Worm (Caenorhabditis elegans) whole organism, L1 larva: ENCODE data around the gene C17C3.9.

ENCODE experiments used
- C04F5.9 ChIP-seq: sonication (generic microtip); optimal IDR thresholded peaks from 2 replicates; lab custom pipeline; 2016; ENCODE audit warnings: missing genetic modification characterization, missing compliant biosample characterization
- Y116A8C.19 ChIP-seq: sonication (generic microtip); optimal IDR thresholded peaks from 2 replicates; lab custom pipeline; 2016; ENCODE audit warnings: missing compliant biosample characterization, missing genetic modification characterization, borderline replicate concordance
- aha-1 ChIP-seq: fragments of 150-350 bp; optimal IDR thresholded peaks from 2 replicates; lab custom pipeline; 2014; ENCODE audit warnings: missing biosample characterization, missing genetic modification characterization
- aly-2 ChIP-seq: fragments of 150-350 bp; optimal IDR thresholded peaks from 2 replicates; lab custom pipeline; 2014; ENCODE audit warnings: missing biosample characterization, missing genetic modification characterization
- blmp-1 ChIP-seq: fragments of 150-350 bp; optimal IDR thresholded peaks from 2 replicates; lab custom pipeline; 2014; ENCODE audit warnings: missing biosample characterization, missing genetic modification characterization
- ceh-63 ChIP-seq: fragments of 200-800 bp; sonication (Bioruptor generic); optimal IDR thresholded peaks from 2 replicates; lab custom pipeline; 2018; ENCODE audit warnings: mild to moderate bottlenecking, missing genetic modification characterization, missing compliant biosample characterization
- ces-1 ChIP-seq: fragments of 150-350 bp; optimal IDR thresholded peaks from 2 replicates; lab custom pipeline; 2014; ENCODE audit warnings: missing biosample characterization, missing genetic modification reagents, missing genetic modification characterization
- dpl-1 ChIP-seq, 3 experiments: fragments of 150-350 bp in 2 of 3; sonication (generic microtip) in 1 of 3; optimal IDR thresholded peaks; 2 replicates each; lab custom pipeline; 2014 to 2017; ENCODE audit warnings: missing biosample characterization in 3 of 3, missing genetic modification characterization in 3 of 3, missing genetic modification reagents in 3 of 3
- efl-1 ChIP-seq, 4 experiments: fragments of 150-350 bp; optimal IDR thresholded peaks in 3 of 4; peaks in 1 of 4; 1 replicate in 1 of 4; 2 replicates in 3 of 4; lab custom pipeline; 2014; ENCODE audit warnings: missing biosample characterization in 2 of 4, missing genetic modification characterization in 2 of 4, missing genetic modification reagents in 2 of 4
- elt-3 ChIP-seq, 6 experiments: fragments of 150-350 bp in 1 of 6; sonication (generic microtip); optimal IDR thresholded peaks; 2 replicates each; lab custom pipeline; 2017 to 2018; ENCODE audit warnings: missing biosample characterization in 6 of 6, missing genetic modification characterization in 6 of 6, inconsistent platforms in 1 of 6
- fos-1 ChIP-seq: fragments of 150-350 bp; optimal IDR thresholded peaks from 2 replicates; lab custom pipeline; 2014; ENCODE audit warnings: missing biosample characterization, missing genetic modification characterization
- hlh-17 ChIP-seq: fragments of 200-800 bp; sonication (Bioruptor generic); optimal IDR thresholded peaks from 2 replicates; lab custom pipeline; 2018; ENCODE audit warnings: missing genetic modification characterization, mild to moderate bottlenecking, missing compliant biosample characterization, moderate library complexity, borderline replicate concordance
- irx-1 ChIP-seq: sonication (generic microtip); optimal IDR thresholded peaks from 2 replicates; lab custom pipeline; 2016; ENCODE audit warnings: missing genetic modification characterization, missing compliant biosample characterization
- jun-1 ChIP-seq: fragments of 150-350 bp; optimal IDR thresholded peaks from 2 replicates; lab custom pipeline; 2014; ENCODE audit warnings: missing biosample characterization, missing genetic modification reagents, missing genetic modification characterization
- lin-14 ChIP-seq: fragments of 200-800 bp; sonication (Bioruptor generic); optimal IDR thresholded peaks from 2 replicates; lab custom pipeline; 2018; ENCODE audit warnings: mild to moderate bottlenecking, missing genetic modification characterization, moderate library complexity, missing compliant biosample characterization
- lin-39 ChIP-seq: fragments of 150-350 bp; optimal IDR thresholded peaks from 2 replicates; lab custom pipeline; 2014; ENCODE audit warnings: missing biosample characterization, missing genetic modification reagents, missing genetic modification characterization
- lir-3 ChIP-seq: sonication (generic microtip); optimal IDR thresholded peaks from 2 replicates; lab custom pipeline; 2016; ENCODE audit warnings: mild to moderate bottlenecking, missing genetic modification characterization, moderate library complexity, missing compliant biosample characterization; ENCODE audit not compliant: poor library complexity
- mdl-1 ChIP-seq, 2 experiments: fragments of 150-350 bp; optimal IDR thresholded peaks; 2 replicates each; lab custom pipeline; 2014 to 2017; ENCODE audit warnings: missing biosample characterization in 2 of 2, missing genetic modification characterization in 2 of 2, inconsistent platforms in 1 of 2
- mep-1 ChIP-seq: fragments of 150-350 bp; optimal IDR thresholded peaks from 2 replicates; lab custom pipeline; 2014; ENCODE audit warnings: missing biosample characterization, missing genetic modification characterization
- nhr-12 ChIP-seq: sonication (generic microtip); optimal IDR thresholded peaks from 2 replicates; lab custom pipeline; 2017; ENCODE audit warnings: missing biosample characterization, missing genetic modification characterization
- nhr-19 ChIP-seq: fragments of 200-800 bp; sonication (Bioruptor generic); conservative IDR thresholded peaks from 2 replicates; pipeline ENCODE4 v1.3.6; 2022; ENCODE audit warnings: missing genetic modification characterization, missing compliant biosample characterization
- nhr-20 ChIP-seq: sonication (generic microtip); optimal IDR thresholded peaks from 2 replicates; lab custom pipeline; 2016; ENCODE audit warnings: mild to moderate bottlenecking, missing genetic modification characterization, missing compliant biosample characterization
- nhr-47 ChIP-seq: sonication (generic microtip); optimal IDR thresholded peaks from 2 replicates; lab custom pipeline; 2016; ENCODE audit warnings: mild to moderate bottlenecking, missing genetic modification characterization, moderate library complexity, missing compliant biosample characterization
- nhr-77 ChIP-seq: fragments of 150-350 bp; optimal IDR thresholded peaks from 2 replicates; lab custom pipeline; 2014; ENCODE audit warnings: missing biosample characterization, missing genetic modification characterization
- nhr-84 ChIP-seq: sonication (generic microtip); optimal IDR thresholded peaks from 2 replicates; lab custom pipeline; 2017; ENCODE audit warnings: missing biosample characterization, missing genetic modification characterization
- nhr-85 ChIP-seq: sonication (generic microtip); peaks from one replicate; lab custom pipeline; 2016; ENCODE audit warnings: missing genetic modification characterization, inconsistent platforms, missing compliant biosample characterization
- pax-3 ChIP-seq: fragments of 200-800 bp; sonication (Bioruptor generic); optimal IDR thresholded peaks from 2 replicates; lab custom pipeline; 2018; ENCODE audit warnings: mild to moderate bottlenecking, missing genetic modification characterization, moderate library complexity, missing compliant biosample characterization
- rnt-1 ChIP-seq: sonication (generic microtip); optimal IDR thresholded peaks from 2 replicates; lab custom pipeline; 2016; ENCODE audit warnings: mild to moderate bottlenecking, missing genetic modification characterization, moderate library complexity, missing compliant biosample characterization
- skn-1 ChIP-seq: fragments of 150-350 bp; optimal IDR thresholded peaks from 2 replicates; lab custom pipeline; 2014; ENCODE audit warnings: missing biosample characterization, missing genetic modification characterization
- tbx-2 ChIP-seq: sonication (generic microtip); optimal IDR thresholded peaks from 2 replicates; lab custom pipeline; 2016; ENCODE audit warnings: missing genetic modification characterization, missing compliant biosample characterization
- unc-30 ChIP-seq: sonication (generic microtip); optimal IDR thresholded peaks from 2 replicates; lab custom pipeline; 2017; ENCODE audit warnings: missing biosample characterization, missing genetic modification characterization
- unc-98 ChIP-seq: fragments of 200-800 bp; sonication (Bioruptor generic); IDR thresholded peaks from 2 replicates; pipeline ENCODE4 v1.3.6; 2022; ENCODE audit warnings: missing genetic modification characterization, missing compliant biosample characterization
- xbp-1 ChIP-seq: sonication (generic microtip); optimal IDR thresholded peaks from 2 replicates; lab custom pipeline; 2016; ENCODE audit warnings: missing genetic modification characterization, missing compliant biosample characterization
- zag-1 ChIP-seq: fragments of 150-350 bp; optimal IDR thresholded peaks from 2 replicates; lab custom pipeline; 2014; ENCODE audit warnings: missing biosample characterization, missing genetic modification characterization
- ztf-11 ChIP-seq, 2 experiments: sonication (generic microtip); optimal IDR thresholded peaks; 2 replicates each; lab custom pipeline; 2016 to 2017; ENCODE audit warnings: missing genetic modification characterization in 2 of 2, missing biosample characterization in 1 of 2, missing compliant biosample characterization in 1 of 2

The C17C3.9 gene

ce11 chrII:5500470-5500869 lies 31.6 kb downstream of the C17C3.9 start, which contains the start of gene fzy-1:
Gene fzy-1, plus strand, starts transcription at chrII:5500770.
- TF ChIP-seq nhr-84 (no peak), nhr-85 (tag; lab: Kevin White, UChicago) (no peak), lir-3 (no peak), dpl-1 (GFP tag; optimal IDR thresholded peaks at IDR 0.05; lab: Kevin White, UChicago) (no peak), xbp-1 (tag; lab: Kevin White, UChicago) (no peak), mep-1 (no peak), zag-1 (tag; lab: Kevin White, UChicago) (no peak), unc-30 (tag; lab: Kevin White, UChicago) (no peak), fos-1 (tag; lab: Kevin White, UChicago) (no peak), nhr-77 (tag; lab: Kevin White, UChicago) (no peak), ces-1 (GFP tag; lab: Kevin White, UChicago) (no peak), C04F5.9 (tag; lab: Kevin White, UChicago) (no peak), nhr-12 (tag; lab: Kevin White, UChicago) (no peak), aly-2 (no peak), unc-98 (GFP tag; lab: Robert Waterston, UW) (no peak), tbx-2 (tag; lab: Kevin White, UChicago) (no peak), jun-1 (tag; lab: Kevin White, UChicago) (no peak), mdl-1 (tag; optimal IDR thresholded peaks at IDR 0.05; lab: Kevin White, UChicago) (no peak), blmp-1 (no peak)
- TF ChIP-seq, all 84 proteins: peak for 0

- TF ChIP-seq fos-1 (tag; lab: Kevin White, UChicago) = no peak
These were observed 33.8 kb downstream of the C17C3.9 start, which contains the start of the genes suex-1 and F12A10.9 for ce11 chrII:5498156-5498739. Gene suex-1, minus strand, starts transcription at chrII:5498256. Gene F12A10.9, plus strand, starts transcription at chrII:5498689.

- TF ChIP-seq aly-2 = no peak
- TF ChIP-seq nhr-85 (tag; lab: Kevin White, UChicago) = peak; percentile 26
- TF ChIP-seq, all 84 proteins: peak for 1
These were observed 34.5 kb downstream of the C17C3.9 start for ce11 chrII:5497541-5497940.

ce11 chrII:5496375-5496774 lies 35.7 kb downstream of the C17C3.9 start, which contains the start of gene F12A10.1:
Gene F12A10.1, plus strand, starts transcription at chrII:5496540.
- peak in 2 of 6 experiments; percentile 1 to 62 for TF ChIP-seq elt-3 (tag; optimal IDR thresholded peaks at IDR 0.05; lab: Kevin White, UChicago)
- TF ChIP-seq nhr-20 = peak; percentile 52
- TF ChIP-seq lin-14 (GFP tag; lab: Kevin White, UChicago) = peak; percentile 43
- TF ChIP-seq aha-1 = no peak
- peak; percentile 6 for TF ChIP-seq blmp-1
- no peak for TF ChIP-seq Y116A8C.19 (tag; lab: Kevin White, UChicago)
- no peak for TF ChIP-seq irx-1 (tag; lab: Kevin White, UChicago)
- TF ChIP-seq nhr-85 (tag; lab: Kevin White, UChicago) = peak; percentile 60
- TF ChIP-seq skn-1 (tag; lab: Kevin White, UChicago) = no peak
- no peak for TF ChIP-seq efl-1 (optimal IDR thresholded peaks at IDR 0.05; lab: Kevin White, UChicago)
- no peak for TF ChIP-seq efl-1 (GFP tag; optimal IDR thresholded peaks at IDR 0.05 in 1 of 2; lab: Kevin White, UChicago)

ce11 chrII:5494405-5494804 lies 37.7 kb downstream of the C17C3.9 start, which contains the start of gene F12A10.6:
Gene F12A10.6, minus strand, starts transcription at chrII:5494505.
- TF ChIP-seq ceh-63 (GFP tag; lab: Kevin White, UChicago) (no peak), ztf-11 (tag; optimal IDR thresholded peaks at IDR 0.05; lab: Kevin White, UChicago) (no peak), mdl-1 (tag; optimal IDR thresholded peaks at IDR 0.05; lab: Kevin White, UChicago) (no peak), nhr-19 (no peak), nhr-47 (tag; lab: Kevin White, UChicago) (no peak), rnt-1 (no peak), lin-39 (no peak), hlh-17 (GFP tag; lab: Kevin White, UChicago) (no peak), pax-3 (tag; lab: Kevin White, UChicago) (no peak)
- TF ChIP-seq, all 84 proteins: peak for 0
